Fruit fly (Drosophila melanogaster): ENCODE results near the gene bru3.

bru3 gene

dm6 chr3L:13502484-13503109, 300.6 kb downstream of the bru3 start, which contains the start of gene Spt20:
Gene Spt20, plus strand, starts transcription at chr3L:13502707.
- TF ChIP-seq gce (GFP tag; IDR thresholded peaks at IDR 0.05) (no peak), HmgZ (tag; optimal IDR thresholded peaks at IDR 0.05) (peak; percentile 54), Eip74EF (GFP tag; optimal IDR thresholded peaks at IDR 0.05) (no peak), CG9817 (tag; optimal IDR thresholded peaks at IDR 0.05) (no peak), CG14710 (tag; optimal IDR thresholded peaks at IDR 0.05) (peak; percentile 100), Ets65A (GFP tag) (no peak), Sin3A (optimal IDR thresholded peaks at IDR 0.05) (peak; percentile 81), Nf-YC (tag; optimal IDR thresholded peaks at IDR 0.05) (no peak), Fer3 (tag; optimal IDR thresholded peaks at IDR 0.05) (no peak), Trl (optimal IDR thresholded peaks at IDR 0.05) (peak in 1 of 2 experiments; percentile 5), Trl (GFP tag; optimal IDR thresholded peaks at IDR 0.05) (no peak), Lhr (GFP tag; optimal IDR thresholded peaks at IDR 0.05) (peak; percentile 44), en (GFP tag; optimal IDR thresholded peaks at IDR 0.05) (no peak), tna (GFP tag; IDR thresholded peaks at IDR 0.05; ENCODE audit: partially characterized antibody) (peak; percentile 37; the same call in 1 of the 2 replicates), B-H2 (GFP tag; optimal IDR thresholded peaks at IDR 0.05) (no peak), ewg (GFP tag; optimal IDR thresholded peaks at IDR 0.05) (no peak), CG3726 (GFP tag; IDR thresholded peaks at IDR 0.05) (no peak), CG42726 (GFP tag; IDR thresholded peaks at IDR 0.05; ENCODE audit: partially characterized antibody) (0 out of 2 replicates have a peak, but pooled peaks have one; percentile 37), stc (GFP tag; IDR thresholded peaks at IDR 0.05) (no peak), hbn (GFP tag; IDR thresholded peaks at IDR 0.05; ENCODE audit: partially characterized antibody) (peak; percentile 29; the same call in 1 of the 2 replicates), Myb (GFP tag; optimal IDR thresholded peaks at IDR 0.05) (peak; percentile 92), Scr (GFP tag; IDR thresholded peaks at IDR 0.05; ENCODE audit: partially characterized antibody) (peak; percentile 41), CG7271 (tag; optimal IDR thresholded peaks at IDR 0.05) (no peak), salm (tag; optimal IDR thresholded peaks at IDR 0.05) (no peak), Hey (tag; optimal IDR thresholded peaks at IDR 0.05) (no peak), H15 (GFP tag; IDR thresholded peaks at IDR 0.05) (no peak), crol (GFP tag; IDR thresholded peaks at IDR 0.05) (peak; percentile 76), lbe (GFP tag; optimal IDR thresholded peaks at IDR 0.05) (no peak), CG15514 (GFP tag; optimal IDR thresholded peaks at IDR 0.05) (peak; percentile 45), sna (GFP tag; IDR thresholded peaks at IDR 0.05; ENCODE audit: partially characterized antibody) (peak; percentile 41; the same call in 1 of the 2 replicates), CG10959 (GFP tag; IDR thresholded peaks at IDR 0.05) (no peak), Atf6 (GFP tag; IDR thresholded peaks at IDR 0.05) (no peak), Opbp (GFP tag; IDR thresholded peaks at IDR 0.05; ENCODE audit: partially characterized antibody) (peak; percentile 65; the same call in 2 of the 3 replicates), CG2889 (GFP tag; IDR thresholded peaks at IDR 0.05) (no peak), Jarid2 (GFP tag; optimal IDR thresholded peaks at IDR 0.05) (no peak), pita (GFP tag; optimal IDR thresholded peaks at IDR 0.05) (no peak), CG15011 (GFP tag; optimal IDR thresholded peaks at IDR 0.05) (no peak), CG3995 (GFP tag; optimal IDR thresholded peaks at IDR 0.05) (no peak), CG17361 (GFP tag; IDR thresholded peaks at IDR 0.05) (no peak), CG9215 (GFP tag; IDR thresholded peaks at IDR 0.05) (no peak), rib (GFP tag; IDR thresholded peaks at IDR 0.05) (no peak), CG7556 (GFP tag; optimal IDR thresholded peaks at IDR 0.05) (no peak), CG4328 (GFP tag; optimal IDR thresholded peaks at IDR 0.05) (no peak), CG9797 (GFP tag; optimal IDR thresholded peaks at IDR 0.05) (peak; percentile 13), croc (GFP tag; conservative IDR thresholded peaks at IDR 0.05) (no peak), Stat92E (GFP tag; optimal IDR thresholded peaks at IDR 0.05) (peak in 1 of 3 experiments; percentile 32), nmo (GFP tag; optimal IDR thresholded peaks at IDR 0.05) (peak; percentile 34), CG31365 (tag; optimal IDR thresholded peaks at IDR 0.05) (no peak), crp (GFP tag; optimal IDR thresholded peaks at IDR 0.05) (no peak)

Measured in whole organism, embryonic.